Fruit fly (Drosophila melanogaster): ENCODE results near the gene CG7655.

CG7655 gene

DNA sequence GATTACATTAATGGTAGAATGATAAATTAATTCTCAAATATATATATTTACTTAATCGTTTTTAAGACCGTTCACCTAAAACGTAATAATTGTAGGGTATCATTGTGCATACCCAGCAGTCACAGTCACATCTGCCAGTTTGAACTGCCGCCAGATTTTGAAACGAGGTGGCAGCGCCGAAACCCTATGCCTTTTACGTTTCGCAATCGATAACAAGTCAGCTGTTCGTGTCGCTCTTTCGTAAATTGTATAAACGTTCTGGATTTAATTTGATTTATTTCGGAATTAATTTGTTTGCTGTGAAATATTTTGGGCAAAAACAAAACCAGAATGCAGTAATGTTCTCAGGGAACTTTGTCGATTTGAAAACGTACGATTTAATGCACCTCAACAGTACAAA lies 35.0 kb upstream of the CG7655 start, which contains the start of gene CG14322 (continued):
- TF ChIP-seq Lim3 (GFP tag; IDR thresholded peaks at IDR 0.05) = no peak
- TF ChIP-seq Doc2 (GFP tag; IDR thresholded peaks at IDR 0.05) = no peak
- TF ChIP-seq peb (GFP tag; IDR thresholded peaks at IDR 0.05) = no peak
- TF ChIP-seq CG6254 (GFP tag; optimal IDR thresholded peaks at IDR 0.05) = no peak
- no peak for TF ChIP-seq corto (GFP tag; optimal IDR thresholded peaks at IDR 0.05)
- no peak for TF ChIP-seq Camta (GFP tag; optimal IDR thresholded peaks at IDR 0.05)
- TF ChIP-seq CG13123 (GFP tag; optimal IDR thresholded peaks at IDR 0.05) = no peak
- no peak for TF ChIP-seq Side (GFP tag; optimal IDR thresholded peaks at IDR 0.05)
- TF ChIP-seq ash1 (GFP tag; optimal IDR thresholded peaks at IDR 0.05) = no peak
- TF ChIP-seq Myb (GFP tag; optimal IDR thresholded peaks at IDR 0.05) = no peak
- no peak for TF ChIP-seq CG7745 (tag; optimal IDR thresholded peaks at IDR 0.05)
- no peak for TF ChIP-seq psq (GFP tag; optimal IDR thresholded peaks at IDR 0.05)
- TF ChIP-seq Hand (GFP tag; optimal IDR thresholded peaks at IDR 0.05) = no peak
- no peak for TF ChIP-seq dmrt99B (tag; optimal IDR thresholded peaks at IDR 0.05)
- no peak for TF ChIP-seq hth (optimal IDR thresholded peaks at IDR 0.05)
- no peak for TF ChIP-seq CG10209 (GFP tag; optimal IDR thresholded peaks at IDR 0.05)
- peak; percentile 90 for TF ChIP-seq E2f2 (GFP tag; IDR thresholded peaks at IDR 0.05)
- no peak for TF ChIP-seq pan (optimal IDR thresholded peaks at IDR 0.05)
- no peak for TF ChIP-seq pan (GFP tag; optimal IDR thresholded peaks at IDR 0.05 in 1 of 2, IDR thresholded peaks at IDR 0.05 in 1 of 2)
- TF ChIP-seq Ssrp (tag; optimal IDR thresholded peaks at IDR 0.05) = no peak
- TF ChIP-seq fd3F (GFP tag; optimal IDR thresholded peaks at IDR 0.05) = no peak
- TF ChIP-seq CG11560 (tag; IDR thresholded peaks at IDR 0.05) = no peak
- no peak for TF ChIP-seq ssp (GFP tag; IDR thresholded peaks at IDR 0.05)
- TF ChIP-seq Atf-2 (GFP tag; optimal IDR thresholded peaks at IDR 0.05) = no peak
- no peak for TF ChIP-seq CG10979 (tag; optimal IDR thresholded peaks at IDR 0.05)
- TF ChIP-seq pita (GFP tag; optimal IDR thresholded peaks at IDR 0.05) = no peak
- peak; percentile 9 for TF ChIP-seq grau (tag; optimal IDR thresholded peaks at IDR 0.05)
- no peak for TF ChIP-seq CG2129 (GFP tag; IDR thresholded peaks at IDR 0.05; ENCODE audit: partially characterized antibody)
- peak; percentile 76 for TF ChIP-seq Dref (GFP tag; IDR thresholded peaks at IDR 0.05)
- no peak for TF ChIP-seq CG30020 (tag; optimal IDR thresholded peaks at IDR 0.05)
- TF ChIP-seq CG14710 (tag; optimal IDR thresholded peaks at IDR 0.05) = no peak
- no peak for TF ChIP-seq ap (GFP tag; IDR thresholded peaks at IDR 0.05)
- no peak for TF ChIP-seq zfh1 (GFP tag; IDR thresholded peaks at IDR 0.05)
- no peak for TF ChIP-seq CG3065 (GFP tag; optimal IDR thresholded peaks at IDR 0.05)
- no peak for TF ChIP-seq emc (GFP tag; optimal IDR thresholded peaks at IDR 0.05)
- peak; percentile 14 for TF ChIP-seq phol (tag; optimal IDR thresholded peaks at IDR 0.05)
- TF ChIP-seq CG1024 (GFP tag; IDR thresholded peaks at IDR 0.05) = no peak
- no peak for TF ChIP-seq Sin3A (optimal IDR thresholded peaks at IDR 0.05)
- no peak for TF ChIP-seq CG15269 (tag; optimal IDR thresholded peaks at IDR 0.05)
- TF ChIP-seq Hr3 (GFP tag; optimal IDR thresholded peaks at IDR 0.05) = no peak
- TF ChIP-seq CG9609 (GFP tag; optimal IDR thresholded peaks at IDR 0.05) = no peak
- TF ChIP-seq tup (GFP tag; optimal IDR thresholded peaks at IDR 0.05) = no peak
- no peak for TF ChIP-seq Adf1 (GFP tag; IDR thresholded peaks at IDR 0.05)
- TF ChIP-seq CG12155 (GFP tag; optimal IDR thresholded peaks at IDR 0.05) = peak; percentile 12
- TF ChIP-seq ken (GFP tag; IDR thresholded peaks at IDR 0.05) = no peak
- TF ChIP-seq Fer3 (tag; optimal IDR thresholded peaks at IDR 0.05) = no peak
- TF ChIP-seq lilli (GFP tag; optimal IDR thresholded peaks at IDR 0.05) = peak; percentile 19
- TF ChIP-seq CG8089 (GFP tag; optimal IDR thresholded peaks at IDR 0.05) = no peak
- TF ChIP-seq PHDP (tag; optimal IDR thresholded peaks at IDR 0.05) = no peak
- no peak for TF ChIP-seq CG7556 (GFP tag; optimal IDR thresholded peaks at IDR 0.05)
- no peak for TF ChIP-seq Doc3 (GFP tag; IDR thresholded peaks at IDR 0.05; ENCODE audit: partially characterized antibody)
- TF ChIP-seq tgo (GFP tag; IDR thresholded peaks at IDR 0.05) = 0 out of 3 replicates have a peak, but pooled peaks have one; percentile 15
- no peak for TF ChIP-seq Aef1 (GFP tag; IDR thresholded peaks at IDR 0.05)
